Worm (Caenorhabditis elegans) whole organism, L2 larva: ENCODE data around the gene K02A2.5.

Experiments
- C34F6.9 ChIP-seq: fragments of 150-350 bp; optimal IDR thresholded peaks from 2 replicates; lab custom pipeline; 2014; ENCODE audit warnings: missing biosample characterization, missing genetic modification characterization
- F13H6.1 ChIP-seq: sonication (generic microtip); optimal IDR thresholded peaks from 2 replicates; lab custom pipeline; 2016; ENCODE audit warnings: missing genetic modification characterization, missing compliant biosample characterization
- R02D3.7 ChIP-seq: fragments of 150-350 bp; optimal IDR thresholded peaks from 2 replicates; lab custom pipeline; 2014; ENCODE audit warnings: missing biosample characterization, missing genetic modification characterization
- Y55F3AM.14 ChIP-seq: fragments of 200-800 bp; sonication (Bioruptor generic); optimal IDR thresholded peaks from 2 replicates; lab custom pipeline; 2018; ENCODE audit warnings: mild to moderate bottlenecking, missing genetic modification characterization, missing compliant biosample characterization
- alr-1 ChIP-seq: fragments of 150-350 bp; optimal IDR thresholded peaks from 2 replicates; lab custom pipeline; 2014; ENCODE audit warnings: missing biosample characterization, missing genetic modification characterization
- ama-1 ChIP-seq: fragments of 150-350 bp; optimal IDR thresholded peaks from 2 replicates; lab custom pipeline; 2018; ENCODE audit warnings: inconsistent platforms
- blmp-1 ChIP-seq: sonication (generic microtip); optimal IDR thresholded peaks from 2 replicates; lab custom pipeline; 2017; ENCODE audit warnings: missing genetic modification characterization, mild to moderate bottlenecking, missing compliant biosample characterization, antibody characterized with exemption, moderate library complexity; ENCODE audit not compliant: insufficient read depth
- ceh-16 ChIP-seq: fragments of 150-350 bp; optimal IDR thresholded peaks from 2 replicates; lab custom pipeline; 2014; ENCODE audit warnings: missing biosample characterization, missing genetic modification characterization
- crh-2 ChIP-seq: sonication (generic microtip); optimal IDR thresholded peaks from 2 replicates; lab custom pipeline; 2017; ENCODE audit warnings: missing biosample characterization, missing genetic modification characterization
- dmd-4 ChIP-seq: sonication (generic microtip); optimal IDR thresholded peaks from 2 replicates; lab custom pipeline; 2017; ENCODE audit warnings: missing biosample characterization, missing genetic modification characterization
- egl-27 ChIP-seq: sonication (generic microtip); optimal IDR thresholded peaks from 3 replicates; lab custom pipeline; 2017; ENCODE audit warnings: missing biosample characterization, missing genetic modification reagents, missing genetic modification characterization
- elt-3 ChIP-seq: sonication (generic microtip); optimal IDR thresholded peaks from 2 replicates; lab custom pipeline; 2017; ENCODE audit warnings: missing biosample characterization, missing genetic modification characterization
- fos-1 ChIP-seq: fragments of 150-350 bp; optimal IDR thresholded peaks from 2 replicates; lab custom pipeline; 2014; ENCODE audit warnings: missing biosample characterization, missing genetic modification characterization
- gmeb-1 ChIP-seq: fragments of 150-350 bp; optimal IDR thresholded peaks from 2 replicates; lab custom pipeline; 2014; ENCODE audit warnings: missing biosample characterization, missing genetic modification characterization
- lin-11 ChIP-seq: fragments of 150-350 bp; sonication (generic microtip); optimal IDR thresholded peaks from 2 replicates; lab custom pipeline; 2014; ENCODE audit warnings: missing biosample characterization, missing genetic modification characterization, inconsistent platforms, mixed read lengths
- lin-39 ChIP-seq: fragments of 150-350 bp; optimal IDR thresholded peaks from 2 replicates; lab custom pipeline; 2014; ENCODE audit warnings: missing biosample characterization, missing genetic modification reagents, missing genetic modification characterization
- lsy-2 ChIP-seq, 2 experiments: fragments of 150-350 bp in 1 of 2; sonication (generic microtip) in 1 of 2; optimal IDR thresholded peaks; 2 replicates each; lab custom pipeline; 2014 to 2017; ENCODE audit warnings: missing biosample characterization in 2 of 2, missing genetic modification characterization in 2 of 2
- mdl-1 ChIP-seq, 2 experiments: fragments of 150-350 bp in 1 of 2; sonication (generic microtip) in 1 of 2; optimal IDR thresholded peaks; 2 replicates each; lab custom pipeline; 2017; ENCODE audit warnings: missing biosample characterization in 2 of 2, missing genetic modification characterization in 2 of 2
- nhr-10 ChIP-seq: sonication (generic microtip); optimal IDR thresholded peaks from 2 replicates; lab custom pipeline; 2017; ENCODE audit warnings: missing biosample characterization, missing genetic modification characterization
- nhr-11 ChIP-seq: fragments of 150-350 bp; optimal IDR thresholded peaks from 2 replicates; lab custom pipeline; 2014; ENCODE audit warnings: missing biosample characterization, missing genetic modification characterization
- nhr-12 ChIP-seq: fragments of 150-350 bp; optimal IDR thresholded peaks from 2 replicates; lab custom pipeline; 2014; ENCODE audit warnings: missing biosample characterization, missing genetic modification characterization
- nhr-21 ChIP-seq: fragments of 150-350 bp; optimal IDR thresholded peaks from 2 replicates; lab custom pipeline; 2014; ENCODE audit warnings: missing biosample characterization, missing genetic modification characterization
- nhr-237 ChIP-seq: fragments of 150-350 bp; optimal IDR thresholded peaks from 2 replicates; lab custom pipeline; 2014; ENCODE audit warnings: missing biosample characterization, missing genetic modification characterization
- nhr-6 ChIP-seq: fragments of 150-350 bp; optimal IDR thresholded peaks from 2 replicates; lab custom pipeline; 2014; ENCODE audit warnings: missing biosample characterization, missing genetic modification characterization
- peb-1 ChIP-seq: fragments of 150-350 bp; optimal IDR thresholded peaks from 2 replicates; lab custom pipeline; 2014; ENCODE audit warnings: missing biosample characterization, missing genetic modification characterization
- sem-4 ChIP-seq: fragments of 150-350 bp; optimal IDR thresholded peaks from 2 replicates; lab custom pipeline; 2014; ENCODE audit warnings: missing biosample characterization, missing genetic modification reagents, missing genetic modification characterization
- sma-3 ChIP-seq: sonication (generic microtip); optimal IDR thresholded peaks from 2 replicates; lab custom pipeline; 2016; ENCODE audit warnings: missing genetic modification reagents, missing genetic modification characterization, missing compliant biosample characterization
- snpc-4 ChIP-seq: fragments of 150-350 bp; optimal IDR thresholded peaks from 2 replicates; lab custom pipeline; 2014; ENCODE audit warnings: missing biosample characterization, missing genetic modification characterization
- unc-55 ChIP-seq: fragments of 150-350 bp; sonication (generic microtip); optimal IDR thresholded peaks from 3 replicates; lab custom pipeline; 2014; ENCODE audit warnings: missing biosample characterization, missing genetic modification reagents, missing genetic modification characterization
- zag-1 ChIP-seq: fragments of 150-350 bp; optimal IDR thresholded peaks from 2 replicates; lab custom pipeline; 2014; ENCODE audit warnings: missing biosample characterization, missing genetic modification characterization
- ztf-1 ChIP-seq: fragments of 200-800 bp; sonication (Bioruptor generic); conservative IDR thresholded peaks from 2 replicates; pipeline ENCODE4 v1.3.6; 2022; ENCODE audit warnings: missing genetic modification characterization, missing compliant biosample characterization
- ztf-11 ChIP-seq: sonication (generic microtip); optimal IDR thresholded peaks from 2 replicates; lab custom pipeline; 2017; ENCODE audit warnings: missing biosample characterization, missing genetic modification characterization

K02A2.5 gene

ce11 chrII:7392052-7392694, 19.7 kb downstream of the K02A2.5 start (continued):
- TF ChIP-seq blmp-1 (tag; lab: Kevin White, UChicago) (peak; percentile 60), crh-2 (tag; lab: Kevin White, UChicago) (peak; percentile 63), mdl-1 (tag; optimal IDR thresholded peaks at IDR 0.05; lab: Kevin White, UChicago) (no peak), F13H6.1 (tag; lab: Kevin White, UChicago) (peak; percentile 54)

- TF ChIP-seq nhr-237 (tag; lab: Kevin White, UChicago) (no peak), peb-1 (tag; lab: Kevin White, UChicago) (no peak), lsy-2 (tag; optimal IDR thresholded peaks at IDR 0.05; lab: Kevin White, UChicago) (no peak), blmp-1 (tag; lab: Kevin White, UChicago) (no peak), Y55F3AM.14 (GFP tag; lab: Kevin White, UChicago) (no peak), fos-1 (tag; lab: Kevin White, UChicago) (no peak), ztf-1 (GFP tag; lab: Robert Waterston, UW) (no peak), dmd-4 (tag; lab: Kevin White, UChicago) (no peak), zag-1 (no peak), snpc-4 (tag; lab: Kevin White, UChicago) (no peak), C34F6.9 (tag; lab: Kevin White, UChicago) (no peak), alr-1 (no peak), lin-39 (no peak), sma-3 (GFP tag; lab: Kevin White, UChicago) (no peak), ztf-11 (tag; lab: Kevin White, UChicago) (no peak), ama-1 (lab: Kevin White, UChicago) (no peak), nhr-6 (tag; lab: Kevin White, UChicago) (no peak)
Measured at ce11 chrII:7390335-7390734, 21.5 kb downstream of the K02A2.5 start.

DNA sequence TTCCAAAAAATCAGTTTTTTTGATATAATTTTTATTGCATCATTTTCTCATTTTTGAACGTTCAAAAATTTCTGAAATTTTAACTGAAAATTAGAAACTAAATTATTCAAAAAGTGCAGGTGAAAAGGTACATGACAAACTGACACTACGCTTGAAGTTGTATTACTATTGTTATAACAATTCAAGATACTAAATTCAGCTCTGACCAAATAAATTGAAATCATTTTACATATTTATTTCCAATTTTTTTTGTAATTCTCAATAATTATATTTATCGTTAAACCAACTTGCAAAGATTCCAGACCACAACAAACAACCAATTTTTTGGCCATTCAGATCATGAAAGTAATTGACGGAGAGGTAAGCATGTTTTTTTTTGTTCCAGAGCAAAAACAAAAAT, 26.4 kb downstream of the K02A2.5 start, which contains the start of gene sre-3:
sre-3 (plus strand) TSS at position 301 of the 400 bp plus-strand sequence.
- no peak for TF ChIP-seq nhr-6 (tag; lab: Kevin White, UChicago)
- no peak for TF ChIP-seq snpc-4 (tag; lab: Kevin White, UChicago)

DNA sequence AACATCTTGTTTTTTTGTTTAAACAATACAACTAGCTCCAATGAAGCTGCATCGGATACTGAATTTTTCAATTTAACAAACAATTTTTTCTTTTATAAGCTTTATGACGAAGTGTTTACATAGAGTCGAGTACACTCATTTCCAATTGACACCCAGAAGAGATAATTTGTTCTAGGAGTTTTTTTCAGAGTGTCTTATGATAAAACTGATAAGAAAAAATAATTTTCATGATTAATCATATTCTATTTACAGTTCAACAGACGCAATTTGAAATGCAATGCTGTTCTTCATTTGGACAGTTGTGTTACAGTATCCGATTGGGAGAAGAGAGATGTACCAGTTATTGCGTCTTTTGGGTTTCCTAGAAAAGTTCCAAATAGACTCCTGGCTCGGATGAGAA, 29.9 kb downstream of the K02A2.5 start:
- TF ChIP-seq fos-1 (tag; lab: Kevin White, UChicago) (peak; percentile 51), elt-3 (tag; lab: Kevin White, UChicago) (no peak)
- TF ChIP-seq, all 48 proteins: peak for 1

DNA sequence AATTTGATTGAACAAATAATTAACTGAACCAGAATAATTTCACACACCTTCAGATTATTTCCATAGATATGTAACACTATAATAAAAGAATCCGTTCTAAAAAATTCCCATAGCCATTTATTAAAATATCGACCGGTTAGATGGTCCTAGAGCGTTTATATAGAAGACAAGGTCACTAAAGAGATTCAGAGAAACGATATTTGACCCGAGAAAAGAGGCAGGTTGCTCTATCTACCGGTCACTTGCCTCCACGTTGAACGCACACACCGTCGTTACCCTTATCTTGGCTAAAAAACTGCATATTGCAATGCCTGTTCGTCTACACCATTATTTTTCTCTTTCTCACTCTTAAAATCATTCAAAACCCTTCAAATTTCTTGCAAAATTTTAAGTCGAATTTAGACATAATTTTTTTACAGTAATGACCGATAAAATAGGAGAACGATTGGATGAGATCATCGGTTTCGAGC, 30.7 kb downstream of the K02A2.5 start, which contains the start of gene C07D10.5:
C07D10.5 (plus strand) TSS at position 420 of the 470 bp plus-strand sequence.
- TF ChIP-seq ceh-16 (tag; lab: Kevin White, UChicago) (no peak), alr-1 (no peak), zag-1 (no peak), lsy-2 (tag; optimal IDR thresholded peaks at IDR 0.05; lab: Kevin White, UChicago) (no peak), egl-27 (tag; lab: Kevin White, UChicago) (no peak), R02D3.7 (no peak), unc-55 (GFP tag; lab: Kevin White, UChicago) (no peak), ama-1 (lab: Kevin White, UChicago) (no peak), nhr-21 (tag; lab: Kevin White, UChicago) (no peak), gmeb-1 (tag; lab: Kevin White, UChicago) (no peak), Y55F3AM.14 (GFP tag; lab: Kevin White, UChicago) (no peak), F13H6.1 (tag; lab: Kevin White, UChicago) (no peak), sem-4 (no peak), nhr-12 (tag; lab: Kevin White, UChicago) (no peak)
- TF ChIP-seq, all 48 proteins: peak for 0

DNA sequence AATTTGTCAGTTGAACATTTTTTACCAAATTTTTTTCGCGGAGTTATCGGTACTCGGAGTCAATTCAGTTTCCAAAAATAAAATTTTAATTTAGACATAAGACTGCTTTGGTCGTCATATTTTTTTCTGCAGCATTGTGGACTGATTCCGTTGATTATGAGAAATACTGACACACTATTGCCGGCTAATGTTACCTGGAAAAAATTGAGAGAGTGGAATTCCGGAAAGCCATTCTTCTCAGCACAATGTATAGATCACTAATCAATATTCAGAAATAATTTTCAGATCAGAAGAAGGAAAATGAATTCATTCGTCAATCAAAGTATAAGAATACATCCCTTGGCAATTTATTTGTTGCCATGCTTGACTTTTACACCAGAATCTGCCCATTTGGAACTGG, 32.8 kb downstream of the K02A2.5 start, which contains the start of gene C07D10.6:
C07D10.6 (plus strand) TSS at position 301 of the 400 bp plus-strand sequence.
- TF ChIP-seq ztf-11 (tag; lab: Kevin White, UChicago) (no peak), snpc-4 (tag; lab: Kevin White, UChicago) (no peak), gmeb-1 (tag; lab: Kevin White, UChicago) (no peak), lin-11 (tag; lab: Kevin White, UChicago) (no peak), nhr-10 (tag; lab: Kevin White, UChicago) (no peak), nhr-11 (tag; lab: Kevin White, UChicago) (no peak)
